Worm (Caenorhabditis elegans): ENCODE results near the gene R08D7.5.

- no peak for TF ChIP-seq dao-5 (tag; optimal IDR thresholded peaks at IDR 0.05)
- TF ChIP-seq W03F9.2 (tag; optimal IDR thresholded peaks at IDR 0.05): peak; percentile 36
Measured at ce11 chrIII:8967639-8968038, 6.3 kb upstream of the R08D7.5 start, which contains the start of the genes bud-13 and rpap-2.

Measured in whole organism, L4/young adult.